Worm (Caenorhabditis elegans): ENCODE data around the gene Y44A6B.3.

ce11 chrV:20660025-20660424 is 21.8 kb upstream of the Y44A6B.3 start, which contains the start of gene W01F3.2:
- TF ChIP-seq ama-1 (optimal IDR thresholded peaks at IDR 0.05) (no peak), rnt-1 (tag; optimal IDR thresholded peaks at IDR 0.05) (no peak), fax-1 (tag; optimal IDR thresholded peaks at IDR 0.05) (no peak), pqm-1 (tag; optimal IDR thresholded peaks at IDR 0.05) (no peak), dve-1 (tag; optimal IDR thresholded peaks at IDR 0.05) (no peak), dmd-4 (tag; optimal IDR thresholded peaks at IDR 0.05; ENCODE audit: borderline replicate concordance) (no peak), fkh-6 (tag; optimal IDR thresholded peaks at IDR 0.05) (no peak), ceh-9 (tag; optimal IDR thresholded peaks at IDR 0.05) (no peak), ceh-14 (tag; optimal IDR thresholded peaks at IDR 0.05) (no peak), unc-55 (GFP tag; optimal IDR thresholded peaks at IDR 0.05) (no peak), elt-2 (tag; optimal IDR thresholded peaks at IDR 0.05) (no peak)
